Worm (Caenorhabditis elegans): Measurements from ENCODE around the gene vab-9.

The vab-9 gene

DNA sequence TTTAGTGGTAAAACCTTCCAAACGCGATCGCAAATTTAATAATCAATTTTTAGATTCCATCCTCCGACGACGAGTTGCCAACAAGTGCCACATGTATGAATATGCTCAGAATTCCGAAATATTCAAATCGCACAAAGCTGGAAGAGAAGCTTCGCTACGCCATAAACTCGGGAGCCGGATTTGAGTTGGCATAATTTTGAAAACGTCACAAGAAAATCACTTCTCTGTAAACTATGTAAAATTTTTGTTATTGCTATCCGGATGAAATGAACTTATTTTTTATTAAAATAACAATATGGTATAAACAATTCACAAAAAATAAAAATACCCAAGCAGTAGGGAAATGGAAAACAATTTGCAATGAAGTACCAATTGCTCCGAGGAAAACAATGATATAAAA lies 31.4 kb upstream of the vab-9 start:
- TF ChIP-seq elt-2 (tag; optimal IDR thresholded peaks at IDR 0.05): no peak
- no peak for TF ChIP-seq pha-4 (tag; optimal IDR thresholded peaks at IDR 0.05)
- TF ChIP-seq R02D3.7 (tag; optimal IDR thresholded peaks at IDR 0.05): no peak
- no peak for TF ChIP-seq mdl-1 (tag; optimal IDR thresholded peaks at IDR 0.05)
- TF ChIP-seq lsy-12 (tag; optimal IDR thresholded peaks at IDR 0.05): no peak
- no peak for TF ChIP-seq skn-1 (tag; optimal IDR thresholded peaks at IDR 0.05)
- no peak for TF ChIP-seq fos-1 (tag; optimal IDR thresholded peaks at IDR 0.05)
- no peak for TF ChIP-seq unc-39 (tag; optimal IDR thresholded peaks at IDR 0.05)
- TF ChIP-seq nhr-237 (tag; optimal IDR thresholded peaks at IDR 0.05): no peak

- TF ChIP-seq snpc-4 (tag; optimal IDR thresholded peaks at IDR 0.05) (no peak), nfya-1 (tag; optimal IDR thresholded peaks at IDR 0.05; ENCODE audit: insufficient read depth) (no peak), ztf-11 (tag; optimal IDR thresholded peaks at IDR 0.05) (no peak), ztf-4 (tag; optimal IDR thresholded peaks at IDR 0.05) (no peak), unc-39 (tag; optimal IDR thresholded peaks at IDR 0.05) (no peak), nhr-237 (tag; optimal IDR thresholded peaks at IDR 0.05) (no peak)
These were observed 27.0 kb upstream of the vab-9 start, which contains the start of gene etc-1 for ce11 chrII:8664533-8664932. etc-1 (plus strand) TSS chrII:8664833.

DNA sequence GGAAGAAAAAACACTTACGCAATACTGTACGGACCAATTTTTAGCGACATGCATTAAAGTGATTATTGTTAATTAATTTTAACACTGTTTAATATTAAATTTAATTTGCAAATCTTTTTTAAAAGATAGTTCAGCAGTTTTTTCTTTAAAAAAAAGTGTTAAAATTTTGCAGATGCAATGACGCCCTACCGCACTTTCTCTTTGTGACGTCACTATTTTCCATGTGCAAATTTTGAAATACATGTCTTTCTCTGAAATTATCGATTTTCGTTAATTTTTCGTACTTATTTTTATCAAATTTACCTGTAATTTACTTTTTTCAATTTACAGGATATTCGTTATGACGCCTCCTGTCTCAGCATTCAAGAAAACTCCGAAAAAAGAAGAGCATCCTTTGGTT lies 24.0 kb upstream of the vab-9 start, which contains the start of the genes piga-1 and eif-2Bepsilon:
Gene piga-1, minus strand, starts transcription at position 174 of the 400 bp plus-strand sequence.
Gene eif-2Bepsilon, plus strand, starts transcription at position 331 of the 400 bp plus-strand sequence.
- TF ChIP-seq pha-4 (tag; optimal IDR thresholded peaks at IDR 0.05): peak; percentile 74
- peak; percentile 2 for TF ChIP-seq elt-2 (tag; optimal IDR thresholded peaks at IDR 0.05)
- TF ChIP-seq ceh-28 (tag; optimal IDR thresholded peaks at IDR 0.05): peak; percentile 31
- TF ChIP-seq fos-1 (tag; optimal IDR thresholded peaks at IDR 0.05): no peak
- TF ChIP-seq nhr-76 (tag; optimal IDR thresholded peaks at IDR 0.05): no peak
- TF ChIP-seq lin-15B (tag; optimal IDR thresholded peaks at IDR 0.05): peak; percentile 56

DNA sequence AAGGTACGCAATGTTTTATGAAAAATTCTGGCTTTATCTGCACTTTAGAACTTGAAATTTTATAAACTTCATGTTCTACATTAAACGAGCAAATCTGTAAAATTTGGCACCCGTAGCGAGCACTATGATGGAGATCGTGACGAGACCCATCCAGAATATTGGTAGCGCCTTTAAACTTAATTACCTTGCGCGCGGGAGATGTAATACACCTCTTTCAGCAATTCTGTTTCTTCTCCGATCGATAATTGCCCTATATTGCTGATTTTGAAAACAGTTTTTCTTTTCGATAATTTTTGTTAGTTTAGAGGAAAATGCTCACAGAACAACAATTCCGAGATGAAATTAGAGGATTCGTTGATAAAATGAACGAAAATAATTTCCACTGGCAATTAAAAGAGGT lies 21.3 kb upstream of the vab-9 start, which contains the start of gene atg-10:
Gene atg-10, plus strand, starts transcription at position 301 of the 400 bp plus-strand sequence.
- TF ChIP-seq tbx-2 (tag; optimal IDR thresholded peaks at IDR 0.05) (no peak), elt-2 (tag; optimal IDR thresholded peaks at IDR 0.05) (no peak), nfya-1 (tag; optimal IDR thresholded peaks at IDR 0.05; ENCODE audit: insufficient read depth) (no peak), egl-5 (tag; optimal IDR thresholded peaks at IDR 0.05) (no peak), fkh-10 (GFP tag; optimal IDR thresholded peaks at IDR 0.05) (no peak), nhr-23 (tag; optimal IDR thresholded peaks at IDR 0.05) (no peak), nhr-76 (tag; optimal IDR thresholded peaks at IDR 0.05) (no peak), ceh-9 (tag; optimal IDR thresholded peaks at IDR 0.05) (no peak), zag-1 (tag; optimal IDR thresholded peaks at IDR 0.05) (no peak), nhr-28 (tag; optimal IDR thresholded peaks at IDR 0.05) (no peak), hmg-11 (tag; optimal IDR thresholded peaks at IDR 0.05) (no peak), nhr-43 (tag; optimal IDR thresholded peaks at IDR 0.05; ENCODE audit: poor library complexity, severe bottlenecking) (no peak), nhr-67 (tag; optimal IDR thresholded peaks at IDR 0.05) (no peak), ztf-4 (tag; optimal IDR thresholded peaks at IDR 0.05) (no peak), lin-15B (tag; optimal IDR thresholded peaks at IDR 0.05) (no peak), eor-1 (tag; optimal IDR thresholded peaks at IDR 0.05) (no peak), elt-3 (tag; optimal IDR thresholded peaks at IDR 0.05) (no peak), fkh-2 (tag; optimal IDR thresholded peaks at IDR 0.05) (no peak), aly-2 (tag; optimal IDR thresholded peaks at IDR 0.05) (no peak), lin-39 (tag; optimal IDR thresholded peaks at IDR 0.05) (no peak)

DNA sequence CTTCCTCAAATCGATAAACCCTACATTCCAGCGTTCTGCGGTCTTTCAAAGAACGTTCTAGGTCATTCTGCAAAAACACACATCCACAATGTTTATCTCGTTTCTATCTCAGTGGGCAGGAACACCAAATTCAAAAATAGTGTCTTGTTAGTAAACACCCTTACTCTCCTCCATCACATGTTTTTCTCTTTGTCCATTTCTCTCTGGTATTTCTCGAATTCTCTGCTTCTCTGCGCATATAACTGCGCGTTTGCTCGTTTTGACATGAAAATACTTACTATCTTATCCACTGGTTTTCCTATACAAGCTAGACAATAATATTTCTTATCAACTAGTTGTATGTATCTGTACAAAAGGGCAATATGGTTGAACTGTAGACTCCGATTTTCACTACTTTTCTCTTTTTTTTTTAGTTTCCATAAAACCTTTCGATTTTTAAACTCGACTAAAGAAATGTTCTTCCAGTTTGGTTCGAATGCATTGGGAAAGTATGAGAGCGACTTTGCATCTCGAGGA lies 13.2 kb upstream of the vab-9 start, which contains the start of gene pyr-1:
Gene pyr-1, plus strand, starts transcription at position 466 of the 516 bp plus-strand sequence.
- no peak for TF ChIP-seq jun-1 (tag; optimal IDR thresholded peaks at IDR 0.05)
- TF ChIP-seq nfya-1 (tag; optimal IDR thresholded peaks at IDR 0.05; ENCODE audit: insufficient read depth): no peak
- TF ChIP-seq elt-2 (tag; optimal IDR thresholded peaks at IDR 0.05): peak; percentile 9
- TF ChIP-seq ztf-4 (tag; optimal IDR thresholded peaks at IDR 0.05): no peak
- TF ChIP-seq zag-1 (tag; optimal IDR thresholded peaks at IDR 0.05): no peak
- TF ChIP-seq egl-5 (tag; optimal IDR thresholded peaks at IDR 0.05): peak; percentile 58
- peak; percentile 91 for TF ChIP-seq pha-4 (tag; optimal IDR thresholded peaks at IDR 0.05)
